Worm (Caenorhabditis elegans) whole organism, L1 larva: ENCODE data around the gene pha-2.

Source experiments
- C16A3.4 ChIP-seq: fragments of 150-350 bp; optimal IDR thresholded peaks from 2 replicates; lab custom pipeline; 2014; ENCODE audit warnings: missing biosample characterization, missing genetic modification characterization
- C34B4.2 ChIP-seq: sonication (generic microtip); optimal IDR thresholded peaks from 2 replicates; lab custom pipeline; 2017; ENCODE audit warnings: mild to moderate bottlenecking, missing genetic modification characterization, missing compliant biosample characterization
- aha-1 ChIP-seq: fragments of 150-350 bp; optimal IDR thresholded peaks from 2 replicates; lab custom pipeline; 2014; ENCODE audit warnings: missing biosample characterization, missing genetic modification characterization
- alr-1 ChIP-seq: fragments of 200-800 bp; sonication (Bioruptor generic); optimal IDR thresholded peaks from 2 replicates; lab custom pipeline; 2018; ENCODE audit warnings: borderline replicate concordance, mild to moderate bottlenecking, missing genetic modification characterization, missing compliant biosample characterization
- aly-2 ChIP-seq: fragments of 150-350 bp; optimal IDR thresholded peaks from 2 replicates; lab custom pipeline; 2014; ENCODE audit warnings: missing biosample characterization, missing genetic modification characterization
- ceh-63 ChIP-seq: fragments of 200-800 bp; sonication (Bioruptor generic); optimal IDR thresholded peaks from 2 replicates; lab custom pipeline; 2018; ENCODE audit warnings: mild to moderate bottlenecking, missing genetic modification characterization, missing compliant biosample characterization
- ceh-8 ChIP-seq: fragments of 200-800 bp; sonication (Bioruptor generic); optimal IDR thresholded peaks from 2 replicates; lab custom pipeline; 2018; ENCODE audit warnings: mild to moderate bottlenecking, missing genetic modification characterization, moderate library complexity, missing compliant biosample characterization
- ceh-82 ChIP-seq, 3 experiments: fragments of 150-350 bp in 1 of 3; sonication (generic microtip) in 2 of 3; optimal IDR thresholded peaks; 2 replicates each; lab custom pipeline; 2014 to 2017; ENCODE audit warnings: missing biosample characterization in 3 of 3, missing genetic modification characterization in 3 of 3
- ceh-88 ChIP-seq: fragments of 200-800 bp; sonication (Bioruptor generic); IDR thresholded peaks from 2 replicates; pipeline ENCODE4 v1.3.6; 2022; ENCODE audit warnings: missing genetic modification characterization, missing compliant biosample characterization
- dpl-1 ChIP-seq, 3 experiments: fragments of 150-350 bp in 2 of 3; sonication (generic microtip) in 1 of 3; optimal IDR thresholded peaks; 2 replicates each; lab custom pipeline; 2014 to 2017; ENCODE audit warnings: missing biosample characterization in 3 of 3, missing genetic modification characterization in 3 of 3, missing genetic modification reagents in 3 of 3
- dsc-1 ChIP-seq: sonication (generic microtip); optimal IDR thresholded peaks from 2 replicates; lab custom pipeline; 2016; ENCODE audit warnings: mild to moderate bottlenecking, missing genetic modification characterization, missing compliant biosample characterization
- efl-3 ChIP-seq: fragments of 200-800 bp; sonication (Bioruptor generic); optimal IDR thresholded peaks from 2 replicates; lab custom pipeline; 2018; ENCODE audit warnings: mild to moderate bottlenecking, missing genetic modification characterization, missing compliant biosample characterization
- egl-13 ChIP-seq: sonication (generic microtip); optimal IDR thresholded peaks from 2 replicates; lab custom pipeline; 2016; ENCODE audit warnings: missing genotype, missing genetic modification reagents, missing genetic modification characterization, missing compliant biosample characterization
- egl-27 ChIP-seq, 2 experiments: fragments of 150-350 bp in 1 of 2; sonication (generic microtip); optimal IDR thresholded peaks; 3 replicates each; lab custom pipeline; 2017 to 2018; ENCODE audit warnings: missing biosample characterization in 2 of 2, missing genetic modification characterization in 2 of 2, missing genetic modification reagents in 2 of 2
- elt-2 ChIP-seq: sonication (generic microtip); optimal IDR thresholded peaks from 2 replicates; lab custom pipeline; 2016; ENCODE audit warnings: missing genetic modification characterization, mild to moderate bottlenecking, inconsistent platforms, missing compliant biosample characterization, missing genetic modification reagents
- elt-3 ChIP-seq, 6 experiments: fragments of 150-350 bp in 1 of 6; sonication (generic microtip); optimal IDR thresholded peaks; 2 replicates each; lab custom pipeline; 2017 to 2018; ENCODE audit warnings: missing biosample characterization in 6 of 6, missing genetic modification characterization in 6 of 6, inconsistent platforms in 1 of 6
- ets-5 ChIP-seq: fragments of 200-800 bp; sonication (Bioruptor generic); IDR thresholded peaks from 2 replicates; pipeline ENCODE4 v1.3.6; 2022; ENCODE audit warnings: missing genetic modification characterization, missing compliant biosample characterization
- fkh-8 ChIP-seq: sonication (generic microtip); optimal IDR thresholded peaks from 2 replicates; lab custom pipeline; 2016; ENCODE audit warnings: mild to moderate bottlenecking, missing genetic modification characterization, missing compliant biosample characterization
- hlh-17 ChIP-seq: fragments of 200-800 bp; sonication (Bioruptor generic); optimal IDR thresholded peaks from 2 replicates; lab custom pipeline; 2018; ENCODE audit warnings: missing genetic modification characterization, mild to moderate bottlenecking, missing compliant biosample characterization, moderate library complexity, borderline replicate concordance
- hlh-4 ChIP-seq: sonication (generic microtip); optimal IDR thresholded peaks from 2 replicates; lab custom pipeline; 2016; ENCODE audit warnings: mild to moderate bottlenecking, missing genetic modification characterization, missing compliant biosample characterization
- hpl-2 ChIP-seq: fragments of 150-350 bp; optimal IDR thresholded peaks from 2 replicates; lab custom pipeline; 2014; ENCODE audit warnings: missing biosample characterization, missing genetic modification reagents, missing genetic modification characterization
- irx-1 ChIP-seq: sonication (generic microtip); optimal IDR thresholded peaks from 2 replicates; lab custom pipeline; 2016; ENCODE audit warnings: missing genetic modification characterization, missing compliant biosample characterization
- isw-1 ChIP-seq: fragments of 200-800 bp; sonication (Bioruptor generic); IDR thresholded peaks from 2 replicates; pipeline ENCODE4 v1.3.6; 2022; ENCODE audit warnings: missing genetic modification characterization, missing compliant biosample characterization
- jun-1 ChIP-seq: fragments of 150-350 bp; optimal IDR thresholded peaks from 2 replicates; lab custom pipeline; 2014; ENCODE audit warnings: missing biosample characterization, missing genetic modification reagents, missing genetic modification characterization
- lin-13 ChIP-seq: fragments of 150-350 bp; optimal IDR thresholded peaks from 2 replicates; lab custom pipeline; 2014; ENCODE audit warnings: missing biosample characterization, missing genetic modification reagents, missing genetic modification characterization
- lin-14 ChIP-seq: fragments of 200-800 bp; sonication (Bioruptor generic); optimal IDR thresholded peaks from 2 replicates; lab custom pipeline; 2018; ENCODE audit warnings: mild to moderate bottlenecking, missing genetic modification characterization, moderate library complexity, missing compliant biosample characterization
- lin-35 ChIP-seq, 2 experiments: fragments of 150-350 bp; optimal IDR thresholded peaks; 2 replicates each; lab custom pipeline; 2014; ENCODE audit warnings: missing biosample characterization in 2 of 2, missing genetic modification characterization in 2 of 2, missing genetic modification reagents in 2 of 2
- lin-39 ChIP-seq: fragments of 150-350 bp; optimal IDR thresholded peaks from 2 replicates; lab custom pipeline; 2014; ENCODE audit warnings: missing biosample characterization, missing genetic modification reagents, missing genetic modification characterization
- lsy-2 ChIP-seq, 2 experiments: fragments of 150-350 bp; optimal IDR thresholded peaks; 2 replicates each; lab custom pipeline; 2014; ENCODE audit warnings: missing biosample characterization in 2 of 2, missing genetic modification characterization in 2 of 2
- mab-9 ChIP-seq: fragments of 200-800 bp; sonication (Bioruptor generic); IDR thresholded peaks from 2 replicates; pipeline ENCODE4 v1.3.6; 2022; ENCODE audit warnings: missing genetic modification reagents, missing genetic modification characterization, missing compliant biosample characterization
- mdl-1 ChIP-seq, 2 experiments: fragments of 150-350 bp; optimal IDR thresholded peaks; 2 replicates each; lab custom pipeline; 2014 to 2017; ENCODE audit warnings: missing biosample characterization in 2 of 2, missing genetic modification characterization in 2 of 2, inconsistent platforms in 1 of 2
- mef-2 ChIP-seq: fragments of 150-350 bp; optimal IDR thresholded peaks from 2 replicates; lab custom pipeline; 2014; ENCODE audit warnings: missing biosample characterization, missing genetic modification characterization
- mep-1 ChIP-seq: fragments of 150-350 bp; optimal IDR thresholded peaks from 2 replicates; lab custom pipeline; 2014; ENCODE audit warnings: missing biosample characterization, missing genetic modification characterization
- nhr-19 ChIP-seq: fragments of 200-800 bp; sonication (Bioruptor generic); conservative IDR thresholded peaks from 2 replicates; pipeline ENCODE4 v1.3.6; 2022; ENCODE audit warnings: missing genetic modification characterization, missing compliant biosample characterization
- nhr-20 ChIP-seq: sonication (generic microtip); optimal IDR thresholded peaks from 2 replicates; lab custom pipeline; 2016; ENCODE audit warnings: mild to moderate bottlenecking, missing genetic modification characterization, missing compliant biosample characterization
- nhr-28 ChIP-seq: fragments of 150-350 bp; optimal IDR thresholded peaks from 2 replicates; lab custom pipeline; 2014; ENCODE audit warnings: missing biosample characterization, missing genetic modification characterization
- nhr-71 ChIP-seq: sonication (generic microtip); optimal IDR thresholded peaks from 2 replicates; lab custom pipeline; 2016; ENCODE audit warnings: mild to moderate bottlenecking, missing genetic modification characterization, moderate library complexity, missing compliant biosample characterization
- nhr-77 ChIP-seq: fragments of 150-350 bp; optimal IDR thresholded peaks from 2 replicates; lab custom pipeline; 2014; ENCODE audit warnings: missing biosample characterization, missing genetic modification characterization
- nhr-90 ChIP-seq: sonication (generic microtip); optimal IDR thresholded peaks from 2 replicates; lab custom pipeline; 2016; ENCODE audit warnings: mild to moderate bottlenecking, missing genetic modification characterization, missing compliant biosample characterization; ENCODE audit not compliant: poor library complexity
- pax-3 ChIP-seq: fragments of 200-800 bp; sonication (Bioruptor generic); optimal IDR thresholded peaks from 2 replicates; lab custom pipeline; 2018; ENCODE audit warnings: mild to moderate bottlenecking, missing genetic modification characterization, moderate library complexity, missing compliant biosample characterization
- pqm-1 ChIP-seq: sonication (generic microtip); optimal IDR thresholded peaks from 3 replicates; lab custom pipeline; 2017; ENCODE audit warnings: missing biosample characterization, missing genetic modification characterization
- skn-1 ChIP-seq: fragments of 150-350 bp; optimal IDR thresholded peaks from 2 replicates; lab custom pipeline; 2014; ENCODE audit warnings: missing biosample characterization, missing genetic modification characterization
- snpc-4 ChIP-seq: fragments of 150-350 bp; optimal IDR thresholded peaks from 2 replicates; lab custom pipeline; 2014; ENCODE audit warnings: missing biosample characterization, missing genetic modification characterization
- snu-23 ChIP-seq: sonication (generic microtip); optimal IDR thresholded peaks from 2 replicates; lab custom pipeline; 2016; ENCODE audit warnings: missing genetic modification characterization, missing compliant biosample characterization
- swsn-7 ChIP-seq: sonication (generic microtip); optimal IDR thresholded peaks from 2 replicates; lab custom pipeline; 2016; ENCODE audit warnings: missing genetic modification characterization, missing compliant biosample characterization
- tlp-1 ChIP-seq: fragments of 150-350 bp; optimal IDR thresholded peaks from 2 replicates; lab custom pipeline; 2014; ENCODE audit warnings: missing biosample characterization, missing genetic modification characterization
- unc-98 ChIP-seq: fragments of 200-800 bp; sonication (Bioruptor generic); IDR thresholded peaks from 2 replicates; pipeline ENCODE4 v1.3.6; 2022; ENCODE audit warnings: missing genetic modification characterization, missing compliant biosample characterization
- xbp-1 ChIP-seq: sonication (generic microtip); optimal IDR thresholded peaks from 2 replicates; lab custom pipeline; 2016; ENCODE audit warnings: missing genetic modification characterization, missing compliant biosample characterization
- zag-1 ChIP-seq: fragments of 150-350 bp; optimal IDR thresholded peaks from 2 replicates; lab custom pipeline; 2014; ENCODE audit warnings: missing biosample characterization, missing genetic modification characterization
- zip-4 ChIP-seq: fragments of 200-800 bp; sonication (Bioruptor generic); optimal IDR thresholded peaks from 2 replicates; lab custom pipeline; 2018; ENCODE audit warnings: mild to moderate bottlenecking, missing genetic modification characterization, moderate library complexity, missing compliant biosample characterization
- ztf-4 ChIP-seq: fragments of 150-350 bp; optimal IDR thresholded peaks from 2 replicates; lab custom pipeline; 2014; ENCODE audit warnings: missing biosample characterization, missing genetic modification characterization

The pha-2 gene

DNA sequence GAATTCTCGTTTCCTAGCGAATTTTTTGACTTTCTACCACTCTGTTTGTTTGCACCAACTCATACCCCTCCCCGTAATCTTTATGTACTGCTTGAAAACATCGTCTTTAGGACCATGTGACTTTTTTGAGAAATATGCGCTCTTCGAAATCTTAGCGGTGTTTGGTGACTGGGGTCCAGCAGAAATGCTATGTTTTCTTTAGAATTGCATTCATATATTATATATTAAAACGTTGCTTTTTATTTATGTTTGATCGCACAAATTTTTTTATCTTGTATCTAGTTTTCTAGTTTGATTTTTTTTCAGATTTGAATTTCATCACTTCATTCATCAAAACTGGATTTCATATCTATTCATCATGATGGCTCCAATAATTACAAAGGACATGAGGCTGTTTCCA is 34.9 kb downstream of the pha-2 start, which contains the start of gene F13C5.1:
Gene F13C5.1 (plus strand): TSS at position 301 of the 400 bp plus-strand sequence.
- TF ChIP-seq nhr-90 (no peak), mep-1 (peak; percentile 19)

DNA sequence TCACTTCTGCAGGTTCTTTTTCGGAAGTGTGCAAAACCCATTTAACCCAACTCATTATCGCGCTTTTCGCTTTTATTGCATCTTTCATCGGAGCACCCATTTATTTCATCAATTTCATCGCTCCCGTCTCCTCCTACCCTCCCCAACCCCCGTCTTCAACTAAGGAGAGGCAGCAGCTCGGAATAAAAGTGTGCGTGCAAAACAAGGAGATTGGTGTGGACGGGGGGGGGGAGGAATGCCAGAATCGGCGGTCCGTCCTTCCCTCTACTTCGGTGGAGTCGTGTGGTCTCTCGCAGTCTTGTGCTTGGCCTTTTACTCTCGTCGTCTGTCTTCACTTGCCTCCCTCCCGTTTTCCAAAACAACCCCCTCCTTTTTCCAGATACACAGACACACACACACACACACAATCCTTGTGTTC is 35.4 kb downstream of the pha-2 start:
- TF ChIP-seq egl-13 (tag; lab: Kevin White, UChicago): peak; percentile 27
- TF ChIP-seq nhr-28 (tag; lab: Kevin White, UChicago): no peak
- no peak for TF ChIP-seq dsc-1 (tag; lab: Kevin White, UChicago)
- TF ChIP-seq jun-1 (tag; lab: Kevin White, UChicago): peak; percentile 8
- TF ChIP-seq nhr-90: no peak
- TF ChIP-seq ceh-82 (tag; optimal IDR thresholded peaks at IDR 0.05; lab: Kevin White, UChicago): peak in 2 of 3 experiments; percentile 8 to 78
- peak; percentile 1 for TF ChIP-seq nhr-20 (tag; lab: Kevin White, UChicago)
- TF ChIP-seq xbp-1 (tag; lab: Kevin White, UChicago): no peak
- TF ChIP-seq pax-3: peak; percentile 25
- TF ChIP-seq ets-5 (GFP tag; lab: Robert Waterston, UW): no peak
- no peak for TF ChIP-seq tlp-1 (tag; lab: Kevin White, UChicago)
- no peak for TF ChIP-seq snpc-4 (tag; lab: Kevin White, UChicago)
- TF ChIP-seq egl-27 (tag; optimal IDR thresholded peaks at IDR 0.05; lab: Kevin White, UChicago): no peak
- no peak for TF ChIP-seq ceh-8 (GFP tag; lab: Kevin White, UChicago)
- TF ChIP-seq hpl-2 (GFP tag; lab: Kevin White, UChicago): no peak
- TF ChIP-seq lin-35 (GFP tag; optimal IDR thresholded peaks at IDR 0.05; lab: Kevin White, UChicago): peak in 1 of 2 experiments; percentile 58
- TF ChIP-seq lin-14 (GFP tag; lab: Kevin White, UChicago): peak; percentile 90
- TF ChIP-seq lin-13 (GFP tag; lab: Kevin White, UChicago): no peak
- peak; percentile 6 to 32 for TF ChIP-seq lsy-2 (tag; optimal IDR thresholded peaks at IDR 0.05; lab: Kevin White, UChicago)
- peak; percentile 60 for TF ChIP-seq nhr-71 (tag; lab: Kevin White, UChicago)
- no peak for TF ChIP-seq lin-39 (tag; lab: Kevin White, UChicago)
- no peak for TF ChIP-seq C34B4.2 (tag; lab: Kevin White, UChicago)
- no peak for TF ChIP-seq nhr-19 (GFP tag; lab: Robert Waterston, UW)
- TF ChIP-seq nhr-77 (tag; lab: Kevin White, UChicago): no peak
- TF ChIP-seq elt-3 (tag; optimal IDR thresholded peaks at IDR 0.05; lab: Kevin White, UChicago): no peak
- TF ChIP-seq ceh-63 (GFP tag; lab: Kevin White, UChicago): peak; percentile 47
- no peak for TF ChIP-seq mef-2 (tag; lab: Kevin White, UChicago)
- peak; percentile 42 for TF ChIP-seq swsn-7
- TF ChIP-seq elt-2 (tag; lab: Kevin White, UChicago): no peak
- peak in 1 of 3 experiments; percentile 12 for TF ChIP-seq dpl-1 (GFP tag; optimal IDR thresholded peaks at IDR 0.05; lab: Kevin White, UChicago)
- peak; percentile 11 for TF ChIP-seq snu-23 (GFP tag; lab: Kevin White, UChicago)
- TF ChIP-seq unc-98 (GFP tag; lab: Robert Waterston, UW): no peak
- no peak for TF ChIP-seq hlh-17
- no peak for TF ChIP-seq mdl-1 (tag; optimal IDR thresholded peaks at IDR 0.05; lab: Kevin White, UChicago)
- no peak for TF ChIP-seq hlh-4 (tag; lab: Kevin White, UChicago)
- TF ChIP-seq C16A3.4 (tag; lab: Kevin White, UChicago): no peak
- no peak for TF ChIP-seq pqm-1
- TF ChIP-seq zag-1 (tag; lab: Kevin White, UChicago): no peak
- 0 out of 2 replicates have a peak, but pooled peaks have one; percentile 19 for TF ChIP-seq mab-9 (GFP tag; lab: Robert Waterston, UW)
- no peak for TF ChIP-seq alr-1 (tag; lab: Kevin White, UChicago)
- peak; percentile 87 for TF ChIP-seq skn-1 (tag; lab: Kevin White, UChicago)
- TF ChIP-seq aly-2 (tag; lab: Kevin White, UChicago): no peak
- peak; percentile 84 for TF ChIP-seq fkh-8
- no peak for TF ChIP-seq zip-4 (GFP tag; lab: Kevin White, UChicago)
- TF ChIP-seq ceh-88 (GFP tag; lab: Robert Waterston, UW): no peak
- TF ChIP-seq ztf-4 (tag; lab: Kevin White, UChicago): no peak
- no peak for TF ChIP-seq efl-3 (GFP tag; lab: Kevin White, UChicago)
- peak; percentile 40 for TF ChIP-seq isw-1 (GFP tag; lab: Robert Waterston, UW)
- TF ChIP-seq aha-1 (tag; lab: Kevin White, UChicago): no peak
- TF ChIP-seq irx-1: no peak
